Fruit fly (Drosophila melanogaster) whole organism, embryonic: ENCODE measurements around the gene CG42263.
A peak's percentile ranks its signal among the peaks of the same experiment; 100 is the strongest.

ENCODE experiments used
- Aef1 ChIP-seq: fragments of 200-800 bp; sonication (Bioruptor generic); IDR thresholded peaks from 3 replicates; pipeline ENCODE4 v1.3.6; 2022; ENCODE audit warnings: missing biosample characterization, missing genetic modification characterization
- CG11398 ChIP-seq: fragments of 200-800 bp; sonication (Bioruptor generic); optimal IDR thresholded peaks from 2 replicates; lab custom pipeline; 2016; ENCODE audit warnings: missing biosample characterization, missing genetic modification characterization
- CG1233 ChIP-seq: fragments of 200-800 bp; sonication (Bioruptor generic); optimal IDR thresholded peaks from 4 replicates; lab custom pipeline; 2018; ENCODE audit warnings: missing biosample characterization, mild to moderate bottlenecking, missing genetic modification characterization
- CG12659 ChIP-seq: fragments of 200-800 bp; sonication (Bioruptor generic); optimal IDR thresholded peaks from 3 replicates; lab custom pipeline; 2017; ENCODE audit warnings: mild to moderate bottlenecking, missing biosample characterization, missing genetic modification reagents, missing genetic modification characterization
- CG12942 ChIP-seq: fragments of 200-800 bp; sonication (Bioruptor generic); optimal IDR thresholded peaks from 3 replicates; lab custom pipeline; 2016; ENCODE audit warnings: missing biosample characterization, missing genetic modification characterization
- CG14965 ChIP-seq: fragments of 200-800 bp; sonication (Bioruptor generic); optimal IDR thresholded peaks from 2 replicates; lab custom pipeline; 2016; ENCODE audit warnings: missing biosample characterization, missing genetic modification characterization, borderline replicate concordance
- CG15479 ChIP-seq: fragments of 200-800 bp; sonication (Bioruptor generic); optimal IDR thresholded peaks from 3 replicates; lab custom pipeline; 2019; ENCODE audit warnings: missing biosample characterization, mild to moderate bottlenecking, missing genetic modification characterization, moderate library complexity
- CG17385 ChIP-seq: fragments of 200-800 bp; sonication (Bioruptor generic); optimal IDR thresholded peaks from 3 replicates; lab custom pipeline; 2018; ENCODE audit warnings: missing biosample characterization, mild to moderate bottlenecking, missing genetic modification characterization
- CG17829 ChIP-seq: fragments of 200-800 bp; optimal IDR thresholded peaks from 2 replicates; lab custom pipeline; 2019; ENCODE audit warnings: missing biosample characterization, mild to moderate bottlenecking, missing genetic modification characterization, moderate library complexity
- CG2129 ChIP-seq: fragments of 200-800 bp; sonication (Bioruptor generic); IDR thresholded peaks from 2 replicates; pipeline ENCODE4 v1.3.6; 2022; ENCODE audit warnings: missing biosample characterization, missing genetic modification characterization; ENCODE audit not compliant: partially characterized antibody
- CG30403 ChIP-seq: fragments of 200-800 bp; sonication (Bioruptor generic); optimal IDR thresholded peaks from 3 replicates; lab custom pipeline; 2016; ENCODE audit warnings: missing biosample characterization, missing genetic modification characterization
- CG30431 ChIP-seq: fragments of 200-800 bp; sonication (Bioruptor generic); optimal IDR thresholded peaks from 2 replicates; lab custom pipeline; 2017; ENCODE audit warnings: missing biosample characterization, missing genetic modification characterization
- CG31224 ChIP-seq: fragments of 200-800 bp; sonication (Bioruptor generic); IDR thresholded peaks from 2 replicates; pipeline ENCODE4 v1.3.6; 2022; ENCODE audit warnings: missing biosample characterization, missing genetic modification characterization
- CG31388 ChIP-seq: fragments of 200-800 bp; sonication (Bioruptor generic); optimal IDR thresholded peaks from 2 replicates; lab custom pipeline; 2016; ENCODE audit warnings: missing biosample characterization, missing genetic modification characterization
- CG34224 ChIP-seq: fragments of 200-800 bp; sonication (Bioruptor generic); IDR thresholded peaks from 3 replicates; pipeline ENCODE4 v1.3.6; 2022; ENCODE audit warnings: missing biosample characterization, missing genetic modification characterization; ENCODE audit not compliant: partially characterized antibody
- CG3726 ChIP-seq: fragments of 200-800 bp; sonication (Bioruptor generic); IDR thresholded peaks from 3 replicates; pipeline ENCODE4, ENCODE4 v1.3.6; 2022; ENCODE audit warnings: missing biosample characterization, missing genetic modification characterization
- CG4282 ChIP-seq: fragments of 200-800 bp; sonication (Bioruptor generic); optimal IDR thresholded peaks from 2 replicates; lab custom pipeline; 2016; ENCODE audit warnings: missing biosample characterization, missing genetic modification characterization
- CG4328 ChIP-seq: fragments of 200-800 bp; sonication (Bioruptor generic); optimal IDR thresholded peaks from 3 replicates; lab custom pipeline; 2017; ENCODE audit warnings: missing biosample characterization, missing genetic modification reagents, missing genetic modification characterization
- CG4707 ChIP-seq: fragments of 200-800 bp; sonication (Bioruptor generic); optimal IDR thresholded peaks from 2 replicates; lab custom pipeline; 2018; ENCODE audit warnings: missing biosample characterization, mild to moderate bottlenecking, missing genetic modification characterization, moderate library complexity
- CG4730 ChIP-seq: fragments of 200-800 bp; sonication (Bioruptor generic); IDR thresholded peaks from 2 replicates; pipeline ENCODE4 v1.3.6; 2022; ENCODE audit warnings: missing biosample characterization, missing genetic modification characterization
- CG6765 ChIP-seq: fragments of 200-800 bp; sonication (Bioruptor generic); optimal IDR thresholded peaks from 3 replicates; lab custom pipeline; 2017; ENCODE audit warnings: missing biosample characterization, mild to moderate bottlenecking, missing genetic modification characterization
- CG6813 ChIP-seq: fragments of 200-800 bp; sonication (Bioruptor generic); optimal IDR thresholded peaks from 2 replicates; lab custom pipeline; 2017; ENCODE audit warnings: missing biosample characterization, missing genetic modification characterization, mild to moderate bottlenecking, moderate library complexity, missing genetic modification reagents
- CG7271 ChIP-seq: fragments of 200-800 bp; sonication (Bioruptor generic); optimal IDR thresholded peaks from 2 replicates; lab custom pipeline; 2018; ENCODE audit warnings: missing biosample characterization, mild to moderate bottlenecking, missing genetic modification characterization, moderate library complexity
- CG7372 ChIP-seq: fragments of 200-800 bp; sonication (Bioruptor generic); IDR thresholded peaks from 2 replicates; pipeline ENCODE4 v1.3.6; 2022; ENCODE audit warnings: missing biosample characterization, missing genetic modification characterization
- CG9727 ChIP-seq: fragments of 200-800 bp; sonication (Bioruptor generic); optimal IDR thresholded peaks from 3 replicates; lab custom pipeline; 2017; ENCODE audit warnings: missing biosample characterization, mild to moderate bottlenecking, missing genetic modification characterization
- Camta ChIP-seq: fragments of 200-800 bp; sonication (Bioruptor generic); optimal IDR thresholded peaks from 2 replicates; lab custom pipeline; 2016; ENCODE audit warnings: missing biosample characterization, missing genetic modification characterization
- D19B ChIP-seq: fragments of 200-800 bp; sonication (Bioruptor generic); optimal IDR thresholded peaks from 2 replicates; lab custom pipeline; 2017; ENCODE audit warnings: missing biosample characterization, mild to moderate bottlenecking, missing genetic modification characterization
- ERR ChIP-seq: fragments of 200-800 bp; sonication (Bioruptor generic); optimal IDR thresholded peaks from 2 replicates; lab custom pipeline; 2016; ENCODE audit warnings: missing biosample characterization, missing genetic modification characterization
- Fer1 ChIP-seq: fragments of 200-800 bp; sonication (Bioruptor generic); optimal IDR thresholded peaks from 2 replicates; lab custom pipeline; 2017; ENCODE audit warnings: missing biosample characterization, mild to moderate bottlenecking, missing genetic modification characterization
- H15 ChIP-seq: fragments of 200-800 bp; sonication (Bioruptor generic); IDR thresholded peaks from 3 replicates; pipeline ENCODE4 v1.3.6; 2022; ENCODE audit warnings: missing biosample characterization, missing genetic modification characterization
- Hey ChIP-seq: fragments of 200-800 bp; sonication (Bioruptor generic); optimal IDR thresholded peaks from 3 replicates; lab custom pipeline; 2018; ENCODE audit warnings: missing biosample characterization, mild to moderate bottlenecking, missing genetic modification characterization
- Hmr ChIP-seq: fragments of 200-800 bp; sonication (Bioruptor generic); optimal IDR thresholded peaks from 3 replicates; lab custom pipeline; 2017; ENCODE audit warnings: mild to moderate bottlenecking, missing biosample characterization, missing genetic modification reagents, missing genetic modification characterization
- Hmx ChIP-seq: fragments of 200-800 bp; sonication (Bioruptor generic); optimal IDR thresholded peaks from 2 replicates; lab custom pipeline; 2016; ENCODE audit warnings: missing biosample characterization, missing genetic modification characterization
- Med ChIP-seq: fragments of 200-800 bp; sonication (Bioruptor generic); peaks from one replicate; lab custom pipeline; 2016; ENCODE audit warnings: missing biosample characterization, missing genetic modification characterization, mild to moderate bottlenecking, inconsistent platforms, moderate library complexity
- Oaz ChIP-seq: fragments of 200-800 bp; sonication (Bioruptor generic); IDR thresholded peaks from 2 replicates; pipeline ENCODE4 v1.3.6; 2022; ENCODE audit warnings: missing biosample characterization, missing genetic modification characterization
- Sry-δ ChIP-seq: fragments of 200-800 bp; sonication (Bioruptor generic); optimal IDR thresholded peaks from 2 replicates; lab custom pipeline; 2016; ENCODE audit warnings: missing biosample characterization, missing genetic modification characterization
- amos ChIP-seq: fragments of 200-800 bp; sonication (Bioruptor generic); IDR thresholded peaks from 2 replicates; pipeline ENCODE4 v1.3.6; 2022; ENCODE audit warnings: missing biosample characterization, missing genetic modification characterization; ENCODE audit not compliant: partially characterized antibody
- bigmax ChIP-seq: fragments of 200-800 bp; sonication (Bioruptor generic); optimal IDR thresholded peaks from 2 replicates; lab custom pipeline; 2018; ENCODE audit warnings: missing biosample characterization, mild to moderate bottlenecking, missing genetic modification characterization
- bsh ChIP-seq, 2 experiments: fragments of 200-800 bp; sonication (Bioruptor generic); optimal IDR thresholded peaks; 2 replicates each; lab custom pipeline; 2017 to 2018; ENCODE audit warnings: mild to moderate bottlenecking in 2 of 2, missing biosample characterization in 2 of 2, missing genetic modification characterization in 2 of 2, moderate library complexity in 1 of 2
- fd64A ChIP-seq: fragments of 200-800 bp; sonication (Bioruptor generic); optimal IDR thresholded peaks from 3 replicates; lab custom pipeline; 2018; ENCODE audit warnings: missing biosample characterization, mild to moderate bottlenecking, missing genetic modification characterization
- grau ChIP-seq: fragments of 200-800 bp; optimal IDR thresholded peaks from 3 replicates; lab custom pipeline; 2019; ENCODE audit warnings: missing biosample characterization, mild to moderate bottlenecking, missing genetic modification characterization, moderate library complexity
- lab ChIP-seq: fragments of 200-800 bp; sonication (Bioruptor generic); optimal IDR thresholded peaks from 3 replicates; lab custom pipeline; 2017; ENCODE audit warnings: missing biosample characterization, missing genetic modification characterization, mild to moderate bottlenecking, moderate library complexity, missing genetic modification reagents
- lmd ChIP-seq: fragments of 200-800 bp; sonication (Bioruptor generic); IDR thresholded peaks from 2 replicates; pipeline ENCODE4 v1.3.6; 2022; ENCODE audit warnings: missing biosample characterization, missing genetic modification characterization
- pros ChIP-seq: fragments of 200-800 bp; sonication (Bioruptor generic); optimal IDR thresholded peaks from 3 replicates; lab custom pipeline; 2019; ENCODE audit warnings: missing biosample characterization, mild to moderate bottlenecking, missing genetic modification characterization, moderate library complexity
- ranshi ChIP-seq: fragments of 200-800 bp; sonication (Bioruptor generic); IDR thresholded peaks from 2 replicates; pipeline ENCODE4 v1.3.6; 2022; ENCODE audit warnings: missing biosample characterization, missing genetic modification characterization
- rib ChIP-seq: fragments of 200-800 bp; sonication (Bioruptor generic); IDR thresholded peaks from 2 replicates; pipeline ENCODE4 v1.3.6; 2022; ENCODE audit warnings: missing biosample characterization, missing genetic modification characterization
- ssp ChIP-seq: fragments of 200-800 bp; sonication (Bioruptor generic); IDR thresholded peaks from 2 replicates; pipeline ENCODE4 v1.3.6; 2022; ENCODE audit warnings: missing biosample characterization, missing genetic modification characterization
- unpg ChIP-seq: fragments of 200-800 bp; sonication (Bioruptor generic); optimal IDR thresholded peaks from 3 replicates; lab custom pipeline; 2018; ENCODE audit warnings: missing biosample characterization, mild to moderate bottlenecking, missing genetic modification characterization, moderate library complexity

Gene CG42263

DNA sequence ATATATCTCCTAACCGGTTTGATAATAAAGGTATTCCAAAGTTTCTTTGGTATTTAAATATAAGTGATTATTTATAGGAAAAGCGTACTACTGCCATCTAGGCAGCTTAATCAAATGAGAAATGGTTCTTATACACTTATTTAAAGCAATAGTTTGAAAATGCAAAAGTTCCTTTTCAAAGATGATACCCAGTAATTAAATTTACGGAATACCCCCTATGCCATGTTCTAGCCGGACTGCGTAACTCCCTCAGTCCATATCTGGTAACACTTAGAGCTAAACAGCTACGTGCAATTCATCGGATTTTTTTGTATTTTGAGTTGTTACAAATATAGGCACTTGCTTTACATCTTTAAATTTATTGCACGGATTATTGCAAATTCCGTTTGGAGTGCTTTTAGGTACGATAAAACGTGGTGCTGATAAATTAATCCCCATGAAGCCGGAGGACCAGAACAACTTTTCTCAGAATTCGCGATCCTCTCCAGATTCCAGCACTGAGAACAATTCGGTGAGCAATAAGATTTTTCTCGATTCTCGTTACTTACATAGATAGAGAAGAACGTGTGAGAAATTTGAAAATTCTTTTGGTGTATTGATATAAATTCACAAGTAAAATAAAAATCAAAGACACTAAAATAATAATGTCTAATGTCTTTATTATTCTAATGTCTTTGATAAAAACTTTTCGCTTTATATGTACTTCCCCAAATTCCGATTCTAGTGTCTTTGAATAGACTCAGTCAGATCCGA lies 47.1 kb upstream of the CG42263 start, which contains the start of gene CG7668 (continued):
- TF ChIP-seq CG4282 (GFP tag; lab: Kevin White, UChicago), result peak; percentile 58
- peak; percentile 71 for TF ChIP-seq Hmx (GFP tag; lab: Kevin White, UChicago)
- TF ChIP-seq CG14965 (GFP tag; lab: Kevin White, UChicago), result peak; percentile 42
- peak; percentile 87 for TF ChIP-seq CG1233
- peak; percentile 86 for TF ChIP-seq CG7372
- peak; percentile 94 for TF ChIP-seq Hmr (GFP tag; lab: Kevin White, UChicago)
- peak; percentile 89 for TF ChIP-seq Camta (GFP tag; lab: Kevin White, UChicago)
- peak; percentile 85 for TF ChIP-seq CG7271
- TF ChIP-seq CG17385 (GFP tag; lab: Kevin White, UChicago), result peak; percentile 84
- TF ChIP-seq Fer1, result peak; percentile 90
- TF ChIP-seq CG11398, result peak; percentile 69
- peak; percentile 39 for TF ChIP-seq CG15479
- peak; percentile 94 for TF ChIP-seq CG12659
- TF ChIP-seq CG30431, result no peak
- TF ChIP-seq lab, result peak; percentile 92
- TF ChIP-seq Med (GFP tag; lab: Kevin White, UChicago), result peak; percentile 97
- TF ChIP-seq unpg, result peak; percentile 95
- TF ChIP-seq H15 (GFP tag; lab: Robert Waterston, UW), result peak; percentile 85; the same call in 2 of the 3 replicates
- TF ChIP-seq ssp (GFP tag; lab: Robert Waterston, UW), result no peak; the same call in none of the 2 replicates
- peak; percentile 76 for TF ChIP-seq CG6765 (GFP tag; lab: Kevin White, UChicago)
- peak; percentile 77 for TF ChIP-seq CG4707 (GFP tag; lab: Kevin White, UChicago)
- peak; percentile 50 for TF ChIP-seq pros (GFP tag; lab: Kevin White, UChicago)
- TF ChIP-seq Hey (tag; lab: Kevin White, UChicago), result no peak
- peak; percentile 65 for TF ChIP-seq ERR (GFP tag; lab: Kevin White, UChicago)
- TF ChIP-seq grau, result peak; percentile 91
- TF ChIP-seq CG2129 (GFP tag; lab: Robert Waterston, UW), result no peak
- peak; percentile 90 for TF ChIP-seq CG9727 (GFP tag; lab: Kevin White, UChicago)
- TF ChIP-seq D19B (GFP tag; lab: Kevin White, UChicago), result peak; percentile 99
- TF ChIP-seq lmd (GFP tag; lab: Robert Waterston, UW), result no peak; the same call in 1 of the 2 replicates
- peak; percentile 84; the same call in 1 of the 2 replicates for TF ChIP-seq CG4730
- no peak for TF ChIP-seq CG3726 (GFP tag; lab: Robert Waterston, UW)
- peak; percentile 56 for TF ChIP-seq Sry-δ
- TF ChIP-seq CG4328 (GFP tag; lab: Kevin White, UChicago), result peak; percentile 87
- TF ChIP-seq ranshi (GFP tag; lab: Robert Waterston, UW), result peak; percentile 91; the same call in 1 of the 2 replicates
- TF ChIP-seq bigmax (GFP tag; lab: Kevin White, UChicago), result no peak
- TF ChIP-seq CG12942, result peak; percentile 86
- TF ChIP-seq CG34224, result peak; percentile 13; the same call in 1 of the 3 replicates
- peak; percentile 93 for TF ChIP-seq CG17829 (tag; lab: Kevin White, UChicago)
- no peak for TF ChIP-seq CG31224 (GFP tag; lab: Robert Waterston, UW)
- peak; percentile 77 for TF ChIP-seq Aef1 (GFP tag; lab: Robert Waterston, UW)
- no peak for TF ChIP-seq fd64A (GFP tag; lab: Kevin White, UChicago)
- TF ChIP-seq rib, result peak; percentile 87
- no peak for TF ChIP-seq amos
- peak; percentile 84; the same call in 1 of the 2 replicates for TF ChIP-seq Oaz (GFP tag; lab: Robert Waterston, UW)
- TF ChIP-seq CG30403 (GFP tag; lab: Kevin White, UChicago), result peak; percentile 90
- peak; percentile 75 for TF ChIP-seq CG6813 (GFP tag; lab: Kevin White, UChicago)
- peak; percentile 53 for TF ChIP-seq CG31388
- TF ChIP-seq bsh (GFP tag; optimal IDR thresholded peaks at IDR 0.05; lab: Kevin White, UChicago), result peak; percentile 50 to 92
